Fruit fly (Drosophila melanogaster) whole organism, embryonic: ENCODE results near the gene CG5070.

Experiments used
- Abd-B ChIP-seq: fragments of 200-800 bp; sonication (Bioruptor generic); optimal IDR thresholded peaks from 2 replicates; lab custom pipeline; 2018; ENCODE audit warnings: missing biosample characterization, mild to moderate bottlenecking, missing genetic modification characterization, moderate library complexity
- Atf-2 ChIP-seq: fragments of 200-800 bp; sonication (Bioruptor generic); optimal IDR thresholded peaks from 2 replicates; lab custom pipeline; 2016; ENCODE audit warnings: missing biosample characterization, missing genetic modification characterization
- Atf6 ChIP-seq: fragments of 200-800 bp; sonication (Bioruptor generic); IDR thresholded peaks from 2 replicates; pipeline ENCODE4 v1.3.6; 2022; ENCODE audit warnings: missing biosample characterization, missing genetic modification characterization
- Blimp-1 ChIP-seq: fragments of 200-800 bp; sonication (Bioruptor generic); optimal IDR thresholded peaks from 3 replicates; lab custom pipeline; 2018; ENCODE audit warnings: missing biosample characterization, missing genetic modification characterization, mild to moderate bottlenecking, moderate library complexity, missing genetic modification reagents
- CG13424 ChIP-seq: fragments of 200-800 bp; sonication (Bioruptor generic); optimal IDR thresholded peaks from 2 replicates; lab custom pipeline; 2019; ENCODE audit warnings: missing biosample characterization, mild to moderate bottlenecking, missing genetic modification characterization, moderate library complexity
- CG1602 ChIP-seq: fragments of 200-800 bp; sonication (Bioruptor generic); optimal IDR thresholded peaks from 3 replicates; lab custom pipeline; 2016; ENCODE audit warnings: missing biosample characterization, missing genetic modification characterization
- CG16863 ChIP-seq: fragments of 200-800 bp; sonication (Bioruptor generic); optimal IDR thresholded peaks from 3 replicates; lab custom pipeline; 2016; ENCODE audit warnings: missing biosample characterization, missing genetic modification characterization
- CG17186 ChIP-seq: fragments of 200-800 bp; sonication (Bioruptor generic); optimal IDR thresholded peaks from 3 replicates; lab custom pipeline; 2017; ENCODE audit warnings: missing biosample characterization, missing genetic modification reagents, missing genetic modification characterization
- CG17361 ChIP-seq: fragments of 200-800 bp; sonication (Bioruptor generic); IDR thresholded peaks from 3 replicates; pipeline ENCODE4 v1.3.6; 2022; ENCODE audit warnings: missing biosample characterization, missing genetic modification characterization
- CG17829 ChIP-seq: fragments of 200-800 bp; optimal IDR thresholded peaks from 2 replicates; lab custom pipeline; 2019; ENCODE audit warnings: missing biosample characterization, mild to moderate bottlenecking, missing genetic modification characterization, moderate library complexity
- CG31388 ChIP-seq: fragments of 200-800 bp; sonication (Bioruptor generic); optimal IDR thresholded peaks from 2 replicates; lab custom pipeline; 2016; ENCODE audit warnings: missing biosample characterization, missing genetic modification characterization
- CG3281 ChIP-seq: fragments of 200-800 bp; sonication (Bioruptor generic); optimal IDR thresholded peaks from 3 replicates; lab custom pipeline; 2017; ENCODE audit warnings: missing biosample characterization, mild to moderate bottlenecking, missing genetic modification characterization
- CG3847 ChIP-seq: fragments of 200-800 bp; sonication (Bioruptor generic); IDR thresholded peaks from 2 replicates; pipeline ENCODE4 v1.3.6; 2022; ENCODE audit warnings: missing biosample characterization, missing genetic modification characterization
- CG4328 ChIP-seq: fragments of 200-800 bp; sonication (Bioruptor generic); optimal IDR thresholded peaks from 3 replicates; lab custom pipeline; 2017; ENCODE audit warnings: missing biosample characterization, missing genetic modification reagents, missing genetic modification characterization
- CG4707 ChIP-seq: fragments of 200-800 bp; sonication (Bioruptor generic); optimal IDR thresholded peaks from 2 replicates; lab custom pipeline; 2018; ENCODE audit warnings: missing biosample characterization, mild to moderate bottlenecking, missing genetic modification characterization, moderate library complexity
- CG4854 ChIP-seq: fragments of 200-800 bp; sonication (Bioruptor generic); optimal IDR thresholded peaks from 2 replicates; lab custom pipeline; 2016; ENCODE audit warnings: missing biosample characterization, missing genetic modification characterization, inconsistent platforms
- CG6765 ChIP-seq: fragments of 200-800 bp; sonication (Bioruptor generic); optimal IDR thresholded peaks from 3 replicates; lab custom pipeline; 2017; ENCODE audit warnings: missing biosample characterization, mild to moderate bottlenecking, missing genetic modification characterization
- Gug ChIP-seq: fragments of 200-800 bp; sonication (Bioruptor generic); IDR thresholded peaks from 4 replicates; pipeline ENCODE4 v1.3.6; 2022; ENCODE audit warnings: missing biosample characterization, missing genetic modification characterization
- H2.0 ChIP-seq: fragments of 200-800 bp; sonication (Bioruptor generic); IDR thresholded peaks from 2 replicates; pipeline ENCODE4 v1.3.6; 2022; ENCODE audit warnings: missing biosample characterization, missing genetic modification characterization
- HLH3B ChIP-seq: fragments of 200-800 bp; sonication (Bioruptor generic); IDR thresholded peaks from 2 replicates; pipeline ENCODE4 v1.3.6; 2022; ENCODE audit warnings: missing biosample characterization, missing genetic modification characterization
- Hsf ChIP-seq: fragments of 200-800 bp; sonication (Bioruptor generic); optimal IDR thresholded peaks from 3 replicates; lab custom pipeline; 2016; ENCODE audit warnings: missing biosample characterization, missing genetic modification characterization
- NC2α ChIP-seq: fragments of 200-800 bp; sonication (Bioruptor generic); optimal IDR thresholded peaks from 2 replicates; lab custom pipeline; 2016; ENCODE audit warnings: missing biosample characterization, missing genetic modification characterization
- Ssrp ChIP-seq: fragments of 200-800 bp; sonication (Bioruptor generic); optimal IDR thresholded peaks from 2 replicates; lab custom pipeline; 2018; ENCODE audit warnings: missing biosample characterization, mild to moderate bottlenecking, missing genetic modification characterization, moderate library complexity
- Trl ChIP-seq, 3 experiments: fragments of >200 bp in 2 of 3; fragments of 200-800 bp in 1 of 3; sonication (Bioruptor generic) in 1 of 3; optimal IDR thresholded peaks; 2 replicates in 1 of 3; 3 replicates in 2 of 3; lab custom pipeline; 2016 to 2017; ENCODE audit warnings: missing biosample characterization in 1 of 3, missing genetic modification characterization in 1 of 3
- cg ChIP-seq: fragments of 200-800 bp; sonication (Bioruptor generic); optimal IDR thresholded peaks from 3 replicates; lab custom pipeline; 2019; ENCODE audit warnings: missing biosample characterization, mild to moderate bottlenecking, missing genetic modification characterization, moderate library complexity
- ems ChIP-seq: fragments of 200-800 bp; sonication (Bioruptor generic); optimal IDR thresholded peaks from 3 replicates; lab custom pipeline; 2016; ENCODE audit warnings: missing biosample characterization, missing genetic modification characterization
- fd64A ChIP-seq: fragments of 200-800 bp; sonication (Bioruptor generic); optimal IDR thresholded peaks from 3 replicates; lab custom pipeline; 2018; ENCODE audit warnings: missing biosample characterization, mild to moderate bottlenecking, missing genetic modification characterization
- gem ChIP-seq: fragments of 200-800 bp; sonication (Bioruptor generic); optimal IDR thresholded peaks from 2 replicates; lab custom pipeline; 2019; ENCODE audit warnings: missing biosample characterization, mild to moderate bottlenecking, missing genetic modification characterization, moderate library complexity
- gt ChIP-seq: fragments of 200-800 bp; sonication (Bioruptor generic); IDR thresholded peaks from 2 replicates; pipeline ENCODE4 v1.3.6; 2022; ENCODE audit warnings: missing biosample characterization, missing genetic modification characterization
- her ChIP-seq: fragments of 200-800 bp; sonication (Bioruptor generic); optimal IDR thresholded peaks from 2 replicates; lab custom pipeline; 2016; ENCODE audit warnings: missing biosample characterization, missing genetic modification characterization
- insv ChIP-seq, 2 experiments: fragments of 200-800 bp; sonication (Bioruptor generic); optimal IDR thresholded peaks; 3 replicates each; lab custom pipeline; 2016 to 2018; ENCODE audit warnings: missing biosample characterization in 2 of 2, missing genetic modification characterization in 2 of 2
- jigr1 ChIP-seq: fragments of 200-800 bp; sonication (Bioruptor generic); IDR thresholded peaks from 3 replicates; pipeline ENCODE4 v1.3.6; 2022; ENCODE audit warnings: missing biosample characterization, missing genetic modification characterization
- klu ChIP-seq: fragments of 200-800 bp; sonication (Bioruptor generic); IDR thresholded peaks from 2 replicates; pipeline ENCODE4 v1.3.6; 2022; ENCODE audit warnings: missing biosample characterization, missing genetic modification characterization
- lmd ChIP-seq: fragments of 200-800 bp; sonication (Bioruptor generic); IDR thresholded peaks from 2 replicates; pipeline ENCODE4 v1.3.6; 2022; ENCODE audit warnings: missing biosample characterization, missing genetic modification characterization
- mirr ChIP-seq: fragments of 200-800 bp; sonication (Bioruptor generic); optimal IDR thresholded peaks from 3 replicates; lab custom pipeline; 2018; ENCODE audit warnings: missing biosample characterization, mild to moderate bottlenecking, missing genetic modification characterization
- nmo ChIP-seq: fragments of 200-800 bp; sonication (Bioruptor generic); optimal IDR thresholded peaks from 2 replicates; lab custom pipeline; 2018; ENCODE audit warnings: missing biosample characterization, mild to moderate bottlenecking, missing genetic modification characterization, moderate library complexity
- oc ChIP-seq: fragments of 200-800 bp; sonication (Bioruptor generic); optimal IDR thresholded peaks from 2 replicates; lab custom pipeline; 2018; ENCODE audit warnings: missing biosample characterization, mild to moderate bottlenecking, missing genetic modification characterization, moderate library complexity
- odd ChIP-seq: fragments of 200-800 bp; sonication (Bioruptor generic); optimal IDR thresholded peaks from 2 replicates; lab custom pipeline; 2017; ENCODE audit warnings: missing biosample characterization, mild to moderate bottlenecking, missing genetic modification characterization
- ranshi ChIP-seq: fragments of 200-800 bp; sonication (Bioruptor generic); IDR thresholded peaks from 2 replicates; pipeline ENCODE4 v1.3.6; 2022; ENCODE audit warnings: missing biosample characterization, missing genetic modification characterization
- seq ChIP-seq: fragments of 200-800 bp; sonication (Bioruptor generic); IDR thresholded peaks from 2 replicates; pipeline ENCODE4 v1.3.6; 2022; ENCODE audit warnings: missing biosample characterization, missing genetic modification characterization
- sisA ChIP-seq: fragments of 200-800 bp; sonication (Bioruptor generic); IDR thresholded peaks from 2 replicates; pipeline ENCODE4 v1.3.6; 2022; ENCODE audit warnings: missing biosample characterization, missing genetic modification characterization
- sqz ChIP-seq: fragments of 200-800 bp; sonication (Bioruptor generic); optimal IDR thresholded peaks from 3 replicates; lab custom pipeline; 2018; ENCODE audit warnings: missing biosample characterization, mild to moderate bottlenecking, missing genetic modification characterization
- sug ChIP-seq: fragments of 200-800 bp; optimal IDR thresholded peaks from 2 replicates; lab custom pipeline; 2019; ENCODE audit warnings: missing biosample characterization, mild to moderate bottlenecking, missing genetic modification characterization, moderate library complexity
- trh ChIP-seq: fragments of 200-800 bp; sonication (Bioruptor generic); optimal IDR thresholded peaks from 2 replicates; lab custom pipeline; 2016; ENCODE audit warnings: missing biosample characterization, missing genetic modification characterization
- twi ChIP-seq: fragments of 200-800 bp; optimal IDR thresholded peaks from 2 replicates; lab custom pipeline; 2019; ENCODE audit warnings: missing biosample characterization, mild to moderate bottlenecking, missing genetic modification characterization, moderate library complexity
- yki ChIP-seq: fragments of >200 bp; optimal IDR thresholded peaks from 3 replicates; lab custom pipeline; 2018
- zen2 ChIP-seq: fragments of 200-800 bp; sonication (Bioruptor generic); IDR thresholded peaks from 3 replicates; pipeline ENCODE4 v1.3.6; 2022; ENCODE audit warnings: missing biosample characterization, missing genetic modification characterization; ENCODE audit not compliant: partially characterized antibody

The CG5070 gene

DNA sequence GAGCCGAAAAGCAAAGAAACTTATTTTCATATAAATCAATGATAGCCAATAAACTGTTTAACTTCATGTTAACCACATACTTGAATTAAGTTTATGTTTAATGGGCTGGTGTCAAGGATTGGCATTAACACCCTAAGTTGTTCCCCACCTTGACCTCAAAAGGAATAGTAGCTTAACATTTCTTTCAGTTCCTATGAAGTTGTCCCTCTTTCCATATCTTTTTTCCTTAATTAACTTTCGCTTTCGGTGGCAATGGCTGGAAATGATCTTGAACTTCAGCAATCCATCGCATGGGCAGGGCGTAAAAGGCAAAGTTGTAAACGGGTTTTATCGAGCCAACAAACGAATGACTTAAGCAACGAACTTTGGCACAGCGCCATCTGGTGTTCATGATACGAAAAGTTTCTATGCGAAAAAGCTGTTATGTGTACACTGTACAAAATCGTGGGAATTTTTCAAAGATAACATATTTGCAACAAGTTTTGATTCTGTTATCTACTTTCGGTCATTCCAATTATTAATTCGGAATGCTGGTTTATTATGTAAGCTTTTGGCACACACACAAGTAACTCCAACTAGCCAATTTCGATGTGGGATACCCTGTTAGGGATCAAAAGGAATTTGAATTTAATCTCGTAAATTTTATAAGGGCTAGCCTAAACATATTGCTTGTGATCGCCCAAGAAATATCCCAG, 26.7 kb downstream of the CG5070 start (continued):
- TF ChIP-seq zen2 (GFP tag; lab: Robert Waterston, UW): no peak
- TF ChIP-seq CG17361 (GFP tag; lab: Robert Waterston, UW): no peak
- no peak for TF ChIP-seq Atf6 (GFP tag; lab: Robert Waterston, UW)
- TF ChIP-seq CG3281 (GFP tag; lab: Kevin White, UChicago): no peak
- TF ChIP-seq H2.0 (GFP tag; lab: Robert Waterston, UW): no peak
- no peak for TF ChIP-seq Trl (optimal IDR thresholded peaks at IDR 0.05; lab: Kevin White, UChicago)
- TF ChIP-seq Trl (GFP tag; optimal IDR thresholded peaks at IDR 0.05; lab: Kevin White, UChicago): no peak
- no peak for TF ChIP-seq CG16863 (GFP tag; lab: Kevin White, UChicago)
- TF ChIP-seq CG6765 (GFP tag; lab: Kevin White, UChicago): no peak
- no peak for TF ChIP-seq CG3847 (GFP tag; lab: Robert Waterston, UW)
- TF ChIP-seq CG4707 (GFP tag; lab: Kevin White, UChicago): no peak
- TF ChIP-seq sqz (GFP tag; lab: Kevin White, UChicago): no peak
- TF ChIP-seq mirr (GFP tag; lab: Kevin White, UChicago): no peak
- no peak for TF ChIP-seq NC2α (GFP tag; lab: Kevin White, UChicago)
- no peak for TF ChIP-seq lmd (GFP tag; lab: Robert Waterston, UW)
- TF ChIP-seq jigr1: no peak
- TF ChIP-seq yki (lab: Kevin White, UChicago): no peak
- no peak for TF ChIP-seq HLH3B (GFP tag; lab: Robert Waterston, UW)
- TF ChIP-seq gem: peak; percentile 65
- TF ChIP-seq Ssrp: peak; percentile 52
- TF ChIP-seq CG31388 (GFP tag; lab: Kevin White, UChicago): no peak
- TF ChIP-seq Abd-B (GFP tag; lab: Kevin White, UChicago): peak; percentile 34
- TF ChIP-seq insv (GFP tag; optimal IDR thresholded peaks at IDR 0.05; lab: Kevin White, UChicago): no peak

DNA sequence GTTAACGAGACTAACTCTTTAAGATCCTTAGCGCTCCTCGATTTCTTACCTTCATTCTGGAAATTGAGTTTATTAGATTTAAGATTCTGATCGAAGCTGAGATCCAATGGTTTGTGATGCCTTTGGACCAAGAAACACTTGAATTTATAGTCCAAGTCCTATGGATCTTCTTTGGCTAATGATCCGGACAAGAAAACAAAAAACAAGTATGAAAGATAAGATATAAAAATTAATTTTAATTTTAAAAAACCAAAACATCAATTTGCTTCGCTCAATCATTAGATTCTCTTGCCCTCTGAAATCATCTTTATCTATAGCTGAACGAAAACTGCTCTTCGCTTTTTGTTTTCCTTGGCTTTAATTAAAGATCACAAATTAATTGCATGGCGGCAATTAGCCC, 28.0 kb downstream of the CG5070 start, which contains the start of gene CG10597:
TSS of gene CG10597 (minus strand) at position 101 of the 400 bp plus-strand sequence.
- TF ChIP-seq her (GFP tag; lab: Kevin White, UChicago): no peak
- TF ChIP-seq CG1602: no peak
- TF ChIP-seq seq (GFP tag; lab: Robert Waterston, UW): no peak
- TF ChIP-seq, all 482 proteins: peak for 0

DNA sequence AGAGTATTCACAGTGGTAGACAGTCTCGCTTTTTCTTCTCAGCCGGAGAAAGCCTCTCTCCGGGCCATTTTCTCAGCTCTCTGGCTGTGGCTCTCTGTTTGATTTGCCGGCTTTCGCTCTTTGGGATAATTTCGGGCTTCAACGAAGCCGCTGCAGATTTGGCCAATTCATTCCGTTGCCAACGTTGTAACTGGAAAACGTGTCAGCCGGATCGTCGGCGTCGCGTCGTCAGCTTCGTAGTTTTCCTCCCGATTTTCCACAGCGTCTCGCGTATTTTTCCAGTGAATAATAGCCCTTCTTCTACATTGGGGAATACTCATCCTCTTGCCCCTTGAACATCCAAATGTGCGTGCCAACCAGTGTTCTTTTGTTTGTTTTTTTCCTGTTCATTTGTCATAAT, 29.7 kb downstream of the CG5070 start, which contains the start of gene f:
TSS of gene f (plus strand) at position 301 of the 400 bp plus-strand sequence.
- TF ChIP-seq Trl (optimal IDR thresholded peaks at IDR 0.05; lab: Kevin White, UChicago) (peak in 1 of 2 experiments; percentile 28), Trl (GFP tag; optimal IDR thresholded peaks at IDR 0.05; lab: Kevin White, UChicago) (no peak), sisA (no peak), ranshi (GFP tag; lab: Robert Waterston, UW) (no peak), nmo (GFP tag; lab: Kevin White, UChicago) (no peak), CG17186 (no peak), CG4854 (no peak), klu (GFP tag; lab: Robert Waterston, UW) (no peak)
- TF ChIP-seq, all 482 proteins: peak for 1

DNA sequence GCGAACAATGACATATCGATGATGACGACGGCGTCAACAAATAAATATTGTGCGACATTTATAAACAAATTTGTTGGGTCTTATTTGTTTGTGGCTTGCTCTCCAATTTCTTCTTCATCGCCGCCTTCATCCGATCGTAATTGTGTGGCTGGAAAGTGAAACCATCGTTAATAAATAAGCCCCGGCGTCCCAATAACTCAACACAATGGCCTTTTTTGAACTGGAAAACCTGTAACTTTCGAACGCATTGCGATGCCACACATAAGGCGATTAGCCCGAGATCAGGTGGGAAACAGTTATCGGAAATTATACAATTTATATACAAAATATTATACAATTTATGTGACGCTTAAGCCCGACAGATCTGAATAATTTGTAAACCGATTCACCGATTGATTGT, 33.6 kb downstream of the CG5070 start:
- no peak for TF ChIP-seq sug (tag; lab: Kevin White, UChicago)
- no peak for TF ChIP-seq CG17829 (tag; lab: Kevin White, UChicago)
- no peak for TF ChIP-seq trh (GFP tag; lab: Kevin White, UChicago)
- peak; percentile 90 for TF ChIP-seq oc
- TF ChIP-seq cg: no peak
- TF ChIP-seq yki (lab: Kevin White, UChicago): no peak
- no peak for TF ChIP-seq twi (tag; lab: Kevin White, UChicago)
- TF ChIP-seq Blimp-1: peak; percentile 68
- no peak for TF ChIP-seq Atf-2 (GFP tag; lab: Kevin White, UChicago)
- TF ChIP-seq Hsf (GFP tag; lab: Kevin White, UChicago): no peak
- no peak for TF ChIP-seq gt (GFP tag; lab: Robert Waterston, UW)
- no peak for TF ChIP-seq CG4328
- no peak for TF ChIP-seq Gug (GFP tag; lab: Robert Waterston, UW)
- no peak for TF ChIP-seq fd64A (GFP tag; lab: Kevin White, UChicago)
- no peak for TF ChIP-seq ems (GFP tag; lab: Kevin White, UChicago)
- TF ChIP-seq CG13424 (tag; lab: Kevin White, UChicago): no peak
- TF ChIP-seq odd: no peak
